Worm (Caenorhabditis elegans) whole organism, L4 larva: ENCODE data around the gene H23N18.5.

Experiments used
- F44E2.7 ChIP-seq: fragments of 200-800 bp; sonication (Bioruptor generic); IDR thresholded peaks from 2 replicates; pipeline ENCODE4 v2.1.2; 2022; ENCODE audit warnings: missing genetic modification characterization, missing compliant biosample characterization
- F49E8.2 ChIP-seq: sonication (generic microtip); optimal IDR thresholded peaks from 2 replicates; lab custom pipeline; 2016; ENCODE audit warnings: missing compliant biosample characterization, mild to moderate bottlenecking, missing genetic modification characterization, borderline replicate concordance
- T26A8.4 ChIP-seq: fragments of 200-800 bp; sonication (Bioruptor generic); IDR thresholded peaks from 2 replicates; pipeline ENCODE4 v1.3.6; 2022; ENCODE audit warnings: missing genetic modification characterization, missing compliant biosample characterization
- Y105C5A.15 ChIP-seq: fragments of 200-800 bp; sonication (Bioruptor generic); IDR thresholded peaks from 2 replicates; pipeline ENCODE4 v1.3.6; 2022; ENCODE audit warnings: missing genetic modification characterization, missing compliant biosample characterization
- aha-1 ChIP-seq: fragments of 150-350 bp; peaks from one replicate; lab custom pipeline; 2014; ENCODE audit warnings: missing biosample characterization, missing genetic modification characterization
- ceh-44 ChIP-seq: fragments of 200-800 bp; sonication (Bioruptor generic); IDR thresholded peaks from 2 replicates; pipeline ENCODE4 v1.3.6; 2022; ENCODE audit warnings: missing genetic modification reagents, missing genetic modification characterization, missing compliant biosample characterization
- dmd-6 ChIP-seq: fragments of 200-800 bp; sonication (Bioruptor generic); IDR thresholded peaks from 2 replicates; pipeline ENCODE4 v1.3.6; 2022; ENCODE audit warnings: missing genetic modification reagents, missing genetic modification characterization, missing compliant biosample characterization
- dmd-9 ChIP-seq: fragments of 200-800 bp; sonication (Bioruptor generic); IDR thresholded peaks from 2 replicates; pipeline ENCODE4 v1.3.6; 2022; ENCODE audit warnings: missing genetic modification reagents, missing genetic modification characterization, missing compliant biosample characterization
- dpl-1 ChIP-seq: fragments of 150-350 bp; optimal IDR thresholded peaks from 2 replicates; lab custom pipeline; 2014; ENCODE audit warnings: missing biosample characterization, missing genetic modification reagents, missing genetic modification characterization
- fkh-10 ChIP-seq: fragments of 150-350 bp; optimal IDR thresholded peaks from 2 replicates; lab custom pipeline; 2014; ENCODE audit warnings: missing biosample characterization, missing genetic modification reagents, missing genetic modification characterization
- fos-1 ChIP-seq: fragments of 150-350 bp; optimal IDR thresholded peaks from 2 replicates; lab custom pipeline; 2014; ENCODE audit warnings: missing biosample characterization, missing genetic modification characterization
- hif-1 ChIP-seq, 2 experiments: sonication (generic microtip); optimal IDR thresholded peaks; 2 replicates each; lab custom pipeline; 2016 to 2017; ENCODE audit warnings: missing compliant biosample characterization in 2 of 2, missing genetic modification characterization in 2 of 2, missing genetic modification reagents in 2 of 2, missing genotype in 2 of 2, mild to moderate bottlenecking in 1 of 2
- hlh-11 ChIP-seq: fragments of 200-800 bp; sonication (Bioruptor generic); optimal IDR thresholded peaks from 2 replicates; lab custom pipeline; 2018; ENCODE audit warnings: mild to moderate bottlenecking, missing genetic modification characterization, missing compliant biosample characterization
- hlh-30 ChIP-seq: sonication (generic microtip); optimal IDR thresholded peaks from 2 replicates; lab custom pipeline; 2017; ENCODE audit warnings: antibody characterized with exemption, mild to moderate bottlenecking, missing genetic modification characterization, missing compliant biosample characterization; ENCODE audit not compliant: insufficient read depth
- lin-1 ChIP-seq: fragments of 200-800 bp; sonication (Bioruptor generic); IDR thresholded peaks from 2 replicates; pipeline ENCODE4 v1.3.6; 2022; ENCODE audit warnings: missing genetic modification reagents, missing genetic modification characterization, missing compliant biosample characterization
- mdl-1 ChIP-seq, 2 experiments: fragments of 150-350 bp in 1 of 2; sonication (generic microtip) in 1 of 2; optimal IDR thresholded peaks; 2 replicates each; lab custom pipeline; 2014 to 2017; ENCODE audit warnings: missing biosample characterization in 2 of 2, missing genetic modification characterization in 2 of 2
- nhr-111 ChIP-seq: fragments of 200-800 bp; sonication (Bioruptor generic); optimal IDR thresholded peaks from 2 replicates; lab custom pipeline; 2018; ENCODE audit warnings: mild to moderate bottlenecking, missing genetic modification characterization, missing compliant biosample characterization
- nhr-28 ChIP-seq: fragments of 150-350 bp; optimal IDR thresholded peaks from 2 replicates; lab custom pipeline; 2014; ENCODE audit warnings: missing biosample characterization, missing genetic modification characterization
- nhr-41 ChIP-seq: fragments of 200-800 bp; sonication (Bioruptor generic); IDR thresholded peaks from 2 replicates; pipeline ENCODE4 v1.3.6; 2022; ENCODE audit warnings: missing genetic modification reagents, missing genetic modification characterization, missing compliant biosample characterization
- nhr-48 ChIP-seq: sonication (generic microtip); optimal IDR thresholded peaks from 2 replicates; lab custom pipeline; 2016; ENCODE audit warnings: mild to moderate bottlenecking, missing genetic modification characterization, missing compliant biosample characterization
- nhr-76 ChIP-seq: fragments of 150-350 bp; optimal IDR thresholded peaks from 2 replicates; lab custom pipeline; 2014; ENCODE audit warnings: missing biosample characterization, missing genetic modification characterization
- nhr-77 ChIP-seq: fragments of 150-350 bp; optimal IDR thresholded peaks from 2 replicates; lab custom pipeline; 2014; ENCODE audit warnings: missing biosample characterization, missing genetic modification characterization
- rbr-2 ChIP-seq: sonication (generic microtip); optimal IDR thresholded peaks from 2 replicates; lab custom pipeline; 2016; ENCODE audit warnings: missing genotype, missing genetic modification characterization, missing compliant biosample characterization
- set-16 ChIP-seq: fragments of 200-800 bp; sonication (Bioruptor generic); IDR thresholded peaks from 2 replicates; pipeline ENCODE4 v1.3.6; 2022; ENCODE audit warnings: missing genetic modification reagents, missing genetic modification characterization, missing compliant biosample characterization
- skn-1 ChIP-seq: fragments of 150-350 bp; optimal IDR thresholded peaks from 2 replicates; lab custom pipeline; 2014; ENCODE audit warnings: missing biosample characterization, missing genetic modification characterization
- snpc-1.2 ChIP-seq: fragments of 200-800 bp; sonication (Bioruptor generic); IDR thresholded peaks from 2 replicates; pipeline ENCODE4 v1.3.6; 2022; ENCODE audit warnings: missing genetic modification reagents, missing genetic modification characterization, missing compliant biosample characterization
- snpc-4 ChIP-seq: fragments of 150-350 bp; optimal IDR thresholded peaks from 2 replicates; lab custom pipeline; 2014; ENCODE audit warnings: missing biosample characterization, missing genetic modification characterization
- spr-1 ChIP-seq: sonication (generic microtip); optimal IDR thresholded peaks from 2 replicates; lab custom pipeline; 2016; ENCODE audit warnings: mild to moderate bottlenecking, missing genetic modification characterization, missing compliant biosample characterization
- spr-3 ChIP-seq: fragments of 200-800 bp; sonication (Bioruptor generic); optimal IDR thresholded peaks from 2 replicates; lab custom pipeline; 2018; ENCODE audit warnings: mild to moderate bottlenecking, missing genetic modification characterization, missing compliant biosample characterization
- zip-2 ChIP-seq: fragments of 150-350 bp; optimal IDR thresholded peaks from 2 replicates; lab custom pipeline; 2014; ENCODE audit warnings: missing biosample characterization, missing genetic modification characterization

H23N18.5 gene

ce11 chrV:4912313-4912712, at the start of gene H23N18.5:
TSS of gene H23N18.5 (minus strand) at chrV:4912381.
- peak; percentile 32 for TF ChIP-seq aha-1 (tag; lab: Kevin White, UChicago)
- peak in 1 of 2 experiments; percentile 33 for TF ChIP-seq mdl-1 (tag; optimal IDR thresholded peaks at IDR 0.05; lab: Kevin White, UChicago)
- peak; percentile 43 for TF ChIP-seq nhr-28 (tag; lab: Kevin White, UChicago)
- TF ChIP-seq lin-1 (GFP tag; lab: Robert Waterston, UW): no peak
- TF ChIP-seq nhr-48: peak; percentile 19
- TF ChIP-seq zip-2 (tag; lab: Kevin White, UChicago): no peak
- peak; percentile 16 for TF ChIP-seq hlh-11 (tag; lab: Kevin White, UChicago)
- TF ChIP-seq, all 104 proteins: peak for 5

- TF ChIP-seq aha-1 (tag; lab: Kevin White, UChicago): no peak
- TF ChIP-seq set-16 (GFP tag; lab: Robert Waterston, UW): peak; percentile 57
- TF ChIP-seq hlh-11 (tag; lab: Kevin White, UChicago): no peak
- no peak for TF ChIP-seq Y105C5A.15 (GFP tag; lab: Robert Waterston, UW)
- TF ChIP-seq snpc-1.2 (GFP tag; lab: Robert Waterston, UW): no peak
Observed at ce11 chrV:4960686-4961085, 48.5 kb upstream of the H23N18.5 start.

- TF ChIP-seq aha-1 (tag; lab: Kevin White, UChicago) (peak; percentile 94), nhr-77 (no peak), fos-1 (tag; lab: Kevin White, UChicago) (no peak)
Observed at ce11 chrV:4957619-4958018, 45.4 kb upstream of the H23N18.5 start.

- TF ChIP-seq spr-1 (tag; lab: Kevin White, UChicago) (no peak), aha-1 (tag; lab: Kevin White, UChicago) (peak; percentile 12)
Observed at ce11 chrV:4956529-4956928, 44.3 kb upstream of the H23N18.5 start, which contains the start of gene str-208. TSS of gene str-208 (plus strand) at chrV:4956829.

- TF ChIP-seq snpc-1.2 (GFP tag; lab: Robert Waterston, UW) (no peak), hif-1 (tag; optimal IDR thresholded peaks at IDR 0.05; lab: Kevin White, UChicago) (no peak), dmd-9 (GFP tag; lab: Robert Waterston, UW) (no peak), rbr-2 (tag; lab: Kevin White, UChicago) (no peak)
Observed at ce11 chrV:4951434-4951833, 39.3 kb upstream of the H23N18.5 start, which contains the start of gene str-207. TSS of gene str-207 (plus strand) at chrV:4951734.

- TF ChIP-seq F49E8.2 (no peak), hif-1 (tag; optimal IDR thresholded peaks at IDR 0.05; lab: Kevin White, UChicago) (no peak), spr-3 (GFP tag; lab: Kevin White, UChicago) (no peak), hlh-30 (tag; lab: Kevin White, UChicago) (no peak), nhr-76 (no peak), F44E2.7 (no peak), dmd-6 (GFP tag; lab: Robert Waterston, UW) (no peak), nhr-111 (GFP tag; lab: Kevin White, UChicago) (no peak), skn-1 (no peak), dpl-1 (no peak), ceh-44 (GFP tag; lab: Robert Waterston, UW) (no peak), snpc-4 (tag; lab: Kevin White, UChicago) (no peak), zip-2 (tag; lab: Kevin White, UChicago) (no peak), nhr-41 (GFP tag; lab: Robert Waterston, UW) (no peak), fkh-10 (GFP tag; lab: Kevin White, UChicago) (no peak), T26A8.4 (no peak), fos-1 (tag; lab: Kevin White, UChicago) (no peak), nhr-48 (no peak), Y105C5A.15 (GFP tag; lab: Robert Waterston, UW) (no peak)
Observed at ce11 chrV:4948635-4949034, 36.5 kb upstream of the H23N18.5 start, which contains the start of gene str-209. TSS of gene str-209 (plus strand) at chrV:4948935.
